Fruit fly (Drosophila melanogaster) whole organism, prepupa: ENCODE results near the gene Trmt61.

Experiments
- CG10631 ChIP-seq: fragments of 200-800 bp; sonication (Bioruptor generic); optimal IDR thresholded peaks from 2 replicates; lab custom pipeline; 2016; ENCODE audit warnings: missing biosample characterization, missing genetic modification characterization
- CG10669 ChIP-seq: fragments of 200-800 bp; sonication (Bioruptor generic); optimal IDR thresholded peaks from 3 replicates; lab custom pipeline; 2018; ENCODE audit warnings: missing biosample characterization, mild to moderate bottlenecking, missing genetic modification characterization, moderate library complexity
- CG11294 ChIP-seq: fragments of 200-800 bp; sonication (Bioruptor generic); IDR thresholded peaks from 2 replicates; pipeline ENCODE4 v1.3.6; 2022; ENCODE audit warnings: missing biosample characterization, missing genetic modification characterization
- CG11762 ChIP-seq: fragments of 200-800 bp; sonication (Bioruptor generic); optimal IDR thresholded peaks from 3 replicates; lab custom pipeline; 2016; ENCODE audit warnings: missing biosample characterization, missing genetic modification characterization; ENCODE audit not compliant: insufficient read depth
- CG11902 ChIP-seq: fragments of 200-800 bp; sonication (Bioruptor generic); optimal IDR thresholded peaks from 3 replicates; lab custom pipeline; 2016; ENCODE audit warnings: missing biosample characterization, missing genetic modification characterization
- CG1621 ChIP-seq: fragments of 200-800 bp; sonication (Bioruptor generic); optimal IDR thresholded peaks from 3 replicates; lab custom pipeline; 2018; ENCODE audit warnings: missing biosample characterization, mild to moderate bottlenecking, missing genetic modification characterization
- CG3032 ChIP-seq: fragments of 200-800 bp; optimal IDR thresholded peaks from 2 replicates; lab custom pipeline; 2019; ENCODE audit warnings: missing biosample characterization, mild to moderate bottlenecking, missing genetic modification characterization, moderate library complexity
- CG31627 ChIP-seq: fragments of 200-800 bp; sonication (Bioruptor generic); optimal IDR thresholded peaks from 3 replicates; lab custom pipeline; 2016; ENCODE audit warnings: missing biosample characterization, missing genetic modification characterization
- CG32006 ChIP-seq: fragments of 200-800 bp; sonication (Bioruptor generic); optimal IDR thresholded peaks from 3 replicates; lab custom pipeline; 2017; ENCODE audit warnings: missing biosample characterization, mild to moderate bottlenecking, missing genetic modification characterization
- CG34406 ChIP-seq: fragments of 200-800 bp; sonication (Bioruptor generic); optimal IDR thresholded peaks from 3 replicates; lab custom pipeline; 2016; ENCODE audit warnings: missing biosample characterization, missing genetic modification characterization
- CG6276 ChIP-seq: fragments of 200-800 bp; sonication (Bioruptor generic); optimal IDR thresholded peaks from 2 replicates; lab custom pipeline; 2017; ENCODE audit warnings: missing biosample characterization, mild to moderate bottlenecking, missing genetic modification characterization
- CG6792 ChIP-seq: fragments of 200-800 bp; sonication (Bioruptor generic); optimal IDR thresholded peaks from 3 replicates; lab custom pipeline; 2016; ENCODE audit warnings: missing biosample characterization, missing genetic modification characterization
- CG8319 ChIP-seq: fragments of 200-800 bp; sonication (Bioruptor generic); optimal IDR thresholded peaks from 3 replicates; lab custom pipeline; 2016; ENCODE audit warnings: missing biosample characterization, missing genetic modification characterization
- CG9139 ChIP-seq: fragments of 200-800 bp; sonication (Bioruptor generic); optimal IDR thresholded peaks from 3 replicates; lab custom pipeline; 2017; ENCODE audit warnings: missing biosample characterization, mild to moderate bottlenecking, missing genetic modification characterization
- Eip78C ChIP-seq: fragments of 200-800 bp; sonication (Bioruptor generic); peaks from one replicate; lab custom pipeline; 2016; ENCODE audit warnings: missing biosample characterization, missing genetic modification characterization
- Ets21C ChIP-seq: fragments of 200-800 bp; sonication (Bioruptor generic); optimal IDR thresholded peaks from 3 replicates; lab custom pipeline; 2016; ENCODE audit warnings: missing biosample characterization, missing genetic modification characterization
- Gug ChIP-seq: fragments of 200-800 bp; sonication (Bioruptor generic); IDR thresholded peaks from 2 replicates; pipeline ENCODE4 v1.3.6; 2022; ENCODE audit warnings: missing biosample characterization, missing genetic modification characterization
- Hr38 ChIP-seq: sonication (Bioruptor generic); optimal IDR thresholded peaks from 2 replicates; lab custom pipeline; 2016; ENCODE audit warnings: missing biosample characterization, missing genetic modification characterization
- Hr39 ChIP-seq: fragments of 200-800 bp; sonication (Bioruptor generic); optimal IDR thresholded peaks from 2 replicates; lab custom pipeline; 2016; ENCODE audit warnings: missing biosample characterization, missing genetic modification characterization
- Lpt ChIP-seq: fragments of 200-800 bp; sonication (Bioruptor generic); optimal IDR thresholded peaks from 3 replicates; lab custom pipeline; 2016; ENCODE audit warnings: missing biosample characterization, missing genetic modification characterization
- Met ChIP-seq: fragments of 200-800 bp; sonication (Bioruptor generic); optimal IDR thresholded peaks from 3 replicates; lab custom pipeline; 2016; ENCODE audit warnings: missing biosample characterization, missing genetic modification characterization
- OdsH ChIP-seq: fragments of 200-800 bp; sonication (Bioruptor generic); optimal IDR thresholded peaks from 3 replicates; lab custom pipeline; 2016; ENCODE audit warnings: missing biosample characterization, missing genetic modification characterization
- Smox ChIP-seq: fragments of 200-800 bp; sonication (Bioruptor generic); optimal IDR thresholded peaks from 3 replicates; lab custom pipeline; 2016; ENCODE audit warnings: missing biosample characterization, missing genetic modification characterization
- Sox14 ChIP-seq: fragments of 200-800 bp; sonication (Bioruptor generic); optimal IDR thresholded peaks from 3 replicates; lab custom pipeline; 2016; ENCODE audit warnings: missing biosample characterization, missing genetic modification characterization
- Sox15 ChIP-seq: fragments of 200-800 bp; sonication (Bioruptor generic); optimal IDR thresholded peaks from 3 replicates; lab custom pipeline; 2016; ENCODE audit warnings: missing biosample characterization, missing genetic modification characterization
- acj6 ChIP-seq: fragments of 200-800 bp; sonication (Bioruptor generic); optimal IDR thresholded peaks from 3 replicates; lab custom pipeline; 2016; ENCODE audit warnings: missing biosample characterization, missing genetic modification characterization
- cyc ChIP-seq: fragments of 200-800 bp; sonication (Bioruptor generic); optimal IDR thresholded peaks from 3 replicates; lab custom pipeline; 2016; ENCODE audit warnings: missing biosample characterization, missing genetic modification characterization
- dsx ChIP-seq: fragments of 200-800 bp; optimal IDR thresholded peaks from 3 replicates; lab custom pipeline; 2019; ENCODE audit warnings: missing biosample characterization, mild to moderate bottlenecking, missing genetic modification characterization, moderate library complexity; ENCODE audit not compliant: poor library complexity, severe bottlenecking
- eg ChIP-seq: fragments of 200-800 bp; sonication (Bioruptor generic); IDR thresholded peaks from 3 replicates; pipeline ENCODE4 v1.3.6; 2022; ENCODE audit warnings: missing biosample characterization, missing genetic modification characterization
- esn ChIP-seq: fragments of 200-800 bp; sonication (Bioruptor generic); optimal IDR thresholded peaks from 2 replicates; lab custom pipeline; 2016; ENCODE audit warnings: missing biosample characterization, mild to moderate bottlenecking, missing genetic modification characterization, moderate library complexity
- fd59A ChIP-seq: fragments of 200-800 bp; sonication (Bioruptor generic); optimal IDR thresholded peaks from 2 replicates; lab custom pipeline; 2017; ENCODE audit warnings: missing biosample characterization, mild to moderate bottlenecking, missing genetic modification characterization, missing genetic modification reagents
- fkh ChIP-seq: fragments of 200-800 bp; sonication (Bioruptor generic); optimal IDR thresholded peaks from 3 replicates; lab custom pipeline; 2017; ENCODE audit warnings: missing biosample characterization, mild to moderate bottlenecking, missing genetic modification characterization, moderate library complexity
- lz ChIP-seq: fragments of 200-800 bp; sonication (Bioruptor generic); optimal IDR thresholded peaks from 3 replicates; lab custom pipeline; 2016; ENCODE audit warnings: missing biosample characterization, missing genetic modification characterization
- pdm3 ChIP-seq: fragments of 200-800 bp; sonication (Bioruptor generic); optimal IDR thresholded peaks from 3 replicates; lab custom pipeline; 2016; ENCODE audit warnings: missing biosample characterization, missing genetic modification characterization
- salr ChIP-seq, 2 experiments: fragments of 200-800 bp; sonication (Bioruptor generic); optimal IDR thresholded peaks; 3 replicates each; lab custom pipeline; 2016 to 2018; ENCODE audit warnings: missing biosample characterization in 2 of 2, missing genetic modification characterization in 2 of 2, mild to moderate bottlenecking in 1 of 2
- spab ChIP-seq: fragments of 200-800 bp; sonication (Bioruptor generic); optimal IDR thresholded peaks from 2 replicates; lab custom pipeline; 2017; ENCODE audit warnings: missing biosample characterization, mild to moderate bottlenecking, missing genetic modification characterization, missing genetic modification reagents
- ss ChIP-seq, 2 experiments: fragments of 200-800 bp; sonication (Bioruptor generic); optimal IDR thresholded peaks; 2 replicates in 1 of 2; 3 replicates in 1 of 2; lab custom pipeline; 2017 to 2018; ENCODE audit warnings: mild to moderate bottlenecking in 2 of 2, missing biosample characterization in 2 of 2, missing genetic modification characterization in 2 of 2, moderate library complexity in 1 of 2
- svp ChIP-seq: fragments of 200-800 bp; sonication (Bioruptor generic); peaks from one replicate; lab custom pipeline; 2016; ENCODE audit warnings: missing biosample characterization, missing genetic modification characterization
- topi ChIP-seq: fragments of 200-800 bp; sonication (Bioruptor generic); optimal IDR thresholded peaks from 3 replicates; lab custom pipeline; 2016; ENCODE audit warnings: missing biosample characterization, missing genetic modification characterization
- vri ChIP-seq: fragments of 200-800 bp; sonication (Bioruptor generic); optimal IDR thresholded peaks from 3 replicates; lab custom pipeline; 2016; ENCODE audit warnings: missing biosample characterization, mild to moderate bottlenecking, missing genetic modification characterization

Trmt61 gene

DNA sequence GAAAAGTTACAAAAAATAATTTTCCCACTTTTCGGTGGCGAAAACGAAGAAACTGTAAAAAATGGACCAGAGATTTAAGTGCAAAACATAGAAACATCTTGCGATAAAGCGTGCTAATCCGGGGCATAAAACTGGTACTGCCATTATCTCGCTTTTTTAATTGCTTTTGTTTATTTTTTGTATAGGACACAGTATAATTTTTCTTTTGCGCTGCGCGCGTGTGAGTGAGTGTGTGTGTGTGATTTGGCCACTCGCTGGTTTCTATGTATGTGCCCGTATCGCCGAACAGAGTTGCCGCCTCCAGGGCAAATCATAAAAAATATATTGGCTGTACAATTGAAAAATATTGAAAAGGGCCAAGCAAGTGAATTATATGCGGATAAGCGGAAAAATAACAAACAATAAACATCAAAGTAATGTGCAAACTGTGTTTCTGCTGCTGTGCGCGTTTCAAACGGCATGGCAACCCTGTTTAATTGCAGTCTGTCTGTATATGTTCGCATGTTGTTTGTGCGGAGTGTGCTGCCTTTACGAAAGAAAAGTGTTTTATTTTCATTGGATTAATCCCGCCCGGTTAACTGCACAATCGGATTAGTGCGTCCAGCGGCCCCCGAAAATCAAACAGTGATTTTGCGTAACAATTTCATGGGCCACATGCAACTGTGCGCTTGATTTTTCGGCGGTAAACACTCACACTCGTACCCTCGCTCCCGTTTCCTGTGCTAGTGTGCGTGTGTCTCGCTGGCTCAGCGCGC is 17.0 kb upstream of the Trmt61 start (continued):
- TF ChIP-seq CG1621 (tag; lab: Kevin White, UChicago) (peak; percentile 96), CG8319 (GFP tag; lab: Kevin White, UChicago) (peak; percentile 98), svp (GFP tag; lab: Kevin White, UChicago) (peak; percentile 98), eg (GFP tag; lab: Robert Waterston, UW) (peak; percentile 99), OdsH (peak; percentile 99), CG11294 (GFP tag; lab: Robert Waterston, UW) (peak; percentile 97), salr (GFP tag; optimal IDR thresholded peaks at IDR 0.05; lab: Kevin White, UChicago) (peak; percentile 93 to 97), Hr38 (GFP tag; lab: Kevin White, UChicago) (peak; percentile 93), spab (GFP tag; lab: Kevin White, UChicago) (peak; percentile 92), CG32006 (GFP tag; lab: Kevin White, UChicago) (peak; percentile 98), topi (GFP tag; lab: Kevin White, UChicago) (peak; percentile 97), CG34406 (GFP tag; lab: Kevin White, UChicago) (peak; percentile 97), CG10669 (GFP tag; lab: Kevin White, UChicago) (peak; percentile 97), ss (GFP tag; optimal IDR thresholded peaks at IDR 0.05; lab: Kevin White, UChicago) (peak; percentile 83 to 91), CG6792 (GFP tag; lab: Kevin White, UChicago) (peak; percentile 96), dsx (peak; percentile 89), fkh (GFP tag; lab: Kevin White, UChicago) (peak; percentile 91), esn (GFP tag; lab: Kevin White, UChicago) (peak; percentile 98)

DNA sequence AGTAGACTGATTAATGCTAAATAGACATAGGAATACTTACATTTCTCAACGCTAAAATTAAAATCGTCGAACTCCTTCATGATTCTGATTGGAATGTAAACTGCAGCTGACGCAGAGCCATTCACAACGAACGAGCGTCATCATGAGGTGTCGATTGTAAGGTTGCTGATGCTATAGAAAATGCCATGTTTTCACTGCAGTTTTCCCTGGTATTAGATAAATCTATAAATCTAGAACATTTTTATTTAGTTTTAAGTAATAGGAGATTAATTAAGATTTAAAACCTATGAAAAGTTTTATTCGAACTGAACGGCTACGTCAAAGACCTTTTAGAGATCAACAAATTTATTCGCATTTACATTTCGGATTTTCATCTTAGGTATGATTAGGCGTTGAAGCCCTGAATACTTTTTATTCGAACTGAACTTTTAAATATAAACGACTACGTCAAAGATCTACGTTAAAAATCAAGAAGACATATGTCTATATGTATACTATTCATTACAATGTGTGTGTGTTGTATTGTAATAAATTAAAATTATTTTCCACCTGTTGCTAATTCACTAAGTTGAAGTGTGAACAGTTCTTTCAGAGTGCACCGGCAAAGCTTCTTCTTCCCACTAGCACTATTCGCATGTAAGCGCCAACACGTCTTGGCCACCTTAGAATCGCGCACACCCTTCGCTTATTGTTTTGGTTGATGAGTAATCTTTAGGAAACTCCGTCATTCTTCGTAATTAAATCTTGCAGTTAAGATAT is 7.0 kb upstream of the Trmt61 start, which contains the start of the genes Exo84 and Vps2:
TSS of gene Exo84 (minus strand) at position 108 of the 759 bp plus-strand sequence.
TSS of gene Vps2 (plus strand) at position 672 of the 759 bp plus-strand sequence.
- TF ChIP-seq Ets21C (GFP tag; lab: Kevin White, UChicago) (peak; percentile 39), OdsH (no peak), CG6276 (GFP tag; lab: Kevin White, UChicago) (no peak), fd59A (GFP tag; lab: Kevin White, UChicago) (no peak), Met (GFP tag; lab: Kevin White, UChicago) (no peak), CG6792 (GFP tag; lab: Kevin White, UChicago) (peak; percentile 9), topi (GFP tag; lab: Kevin White, UChicago) (peak; percentile 40), Gug (0 out of 2 replicates have a peak, but pooled peaks have one; percentile 19), salr (GFP tag; optimal IDR thresholded peaks at IDR 0.05; lab: Kevin White, UChicago) (peak in 1 of 2 experiments; percentile 23), Hr39 (peak; percentile 69), cyc (GFP tag; lab: Kevin White, UChicago) (peak; percentile 46), lz (GFP tag; lab: Kevin White, UChicago) (peak; percentile 60), Eip78C (peak; percentile 70), CG11902 (GFP tag; lab: Kevin White, UChicago) (peak; percentile 2), svp (GFP tag; lab: Kevin White, UChicago) (no peak), Smox (no peak), CG11762 (GFP tag; lab: Kevin White, UChicago) (peak; percentile 28), Sox14 (GFP tag; lab: Kevin White, UChicago) (peak; percentile 48), CG10631 (GFP tag; lab: Kevin White, UChicago) (peak; percentile 73), pdm3 (GFP tag; lab: Kevin White, UChicago) (no peak), acj6 (GFP tag; lab: Kevin White, UChicago) (peak; percentile 59), CG3032 (tag; lab: Kevin White, UChicago) (peak; percentile 61), Lpt (GFP tag; lab: Kevin White, UChicago) (no peak), CG31627 (GFP tag; lab: Kevin White, UChicago) (peak; percentile 63), spab (GFP tag; lab: Kevin White, UChicago) (no peak), esn (GFP tag; lab: Kevin White, UChicago) (peak; percentile 67), dsx (no peak), Sox15 (GFP tag; lab: Kevin White, UChicago) (peak; percentile 73), CG9139 (no peak), vri (GFP tag; lab: Kevin White, UChicago) (no peak)
- TF ChIP-seq, all 60 proteins: peak for 18
